Worm (Caenorhabditis elegans) whole organism, early embryonic: ENCODE results near the gene coel-1.

Experiments
- B0310.2 ChIP-seq: sonication (generic microtip); optimal IDR thresholded peaks from 2 replicates; lab custom pipeline; 2016; ENCODE audit warnings: mild to moderate bottlenecking, missing genetic modification characterization, missing compliant biosample characterization
- F13C5.2 ChIP-seq: sonication (generic microtip); optimal IDR thresholded peaks from 2 replicates; lab custom pipeline; 2017; ENCODE audit warnings: mild to moderate bottlenecking, missing genetic modification characterization, inconsistent platforms, missing compliant biosample characterization
- aly-1 ChIP-seq: sonication (generic microtip); optimal IDR thresholded peaks from 2 replicates; lab custom pipeline; 2016; ENCODE audit warnings: missing genetic modification characterization, missing compliant biosample characterization
- ama-1 ChIP-seq: fragments of 150-350 bp; optimal IDR thresholded peaks from 2 replicates; lab custom pipeline; 2014
- ceh-13 ChIP-seq: fragments of 200-800 bp; sonication (Bioruptor generic); optimal IDR thresholded peaks from 2 replicates; lab custom pipeline; 2018; ENCODE audit warnings: mild to moderate bottlenecking, missing genetic modification characterization, missing compliant biosample characterization
- ceh-36 ChIP-seq: sonication (generic microtip); optimal IDR thresholded peaks from 2 replicates; lab custom pipeline; 2016; ENCODE audit warnings: missing genetic modification characterization, inconsistent platforms, missing compliant biosample characterization
- ets-7 ChIP-seq: sonication (generic microtip); optimal IDR thresholded peaks from 2 replicates; lab custom pipeline; 2016; ENCODE audit warnings: missing genotype, missing genetic modification characterization, missing compliant biosample characterization
- flt-1 ChIP-seq: fragments of 200-800 bp; sonication (Bioruptor generic); IDR thresholded peaks from 2 replicates; pipeline ENCODE4 v1.3.6; 2022; ENCODE audit warnings: missing genetic modification characterization, missing compliant biosample characterization
- hmbx-1 ChIP-seq: sonication (generic microtip); optimal IDR thresholded peaks from 2 replicates; lab custom pipeline; 2016; ENCODE audit warnings: mild to moderate bottlenecking, missing genetic modification characterization, missing compliant biosample characterization
- hmg-4 ChIP-seq: fragments of 200-800 bp; sonication (Bioruptor generic); optimal IDR thresholded peaks from 2 replicates; lab custom pipeline; 2018; ENCODE audit warnings: mild to moderate bottlenecking, missing genetic modification characterization, missing compliant biosample characterization
- hnd-1 ChIP-seq: sonication (generic microtip); optimal IDR thresholded peaks from 2 replicates; lab custom pipeline; 2016; ENCODE audit warnings: missing genetic modification characterization, missing compliant biosample characterization
- pes-1 ChIP-seq: fragments of 200-800 bp; sonication (Bioruptor generic); IDR thresholded peaks from 2 replicates; pipeline ENCODE4 v1.3.6; 2022; ENCODE audit warnings: missing genetic modification reagents, missing genetic modification characterization, missing compliant biosample characterization
- scrt-1 ChIP-seq: fragments of 200-800 bp; sonication (Bioruptor generic); IDR thresholded peaks from 2 replicates; pipeline ENCODE4 v1.3.6; 2022; ENCODE audit warnings: missing genetic modification characterization, missing compliant biosample characterization
- sea-1 ChIP-seq: fragments of 200-800 bp; sonication (Bioruptor generic); conservative IDR thresholded peaks from 2 replicates; pipeline ENCODE4 v1.3.6; 2022; ENCODE audit warnings: missing genetic modification characterization, missing compliant biosample characterization
- tbx-11 ChIP-seq: fragments of 200-800 bp; sonication (Bioruptor generic); IDR thresholded peaks from 2 replicates; pipeline ENCODE4 v1.3.6; 2022; ENCODE audit warnings: missing genetic modification characterization, missing compliant biosample characterization
- tbx-37 ChIP-seq: fragments of 200-800 bp; sonication (Bioruptor generic); conservative IDR thresholded peaks from 2 replicates; pipeline ENCODE4 v1.3.6; 2022; ENCODE audit warnings: missing genetic modification reagents, missing genetic modification characterization, missing compliant biosample characterization
- tra-4 ChIP-seq: sonication (generic microtip); optimal IDR thresholded peaks from 2 replicates; lab custom pipeline; 2017; ENCODE audit warnings: missing genetic modification characterization, missing compliant biosample characterization

The coel-1 gene

DNA sequence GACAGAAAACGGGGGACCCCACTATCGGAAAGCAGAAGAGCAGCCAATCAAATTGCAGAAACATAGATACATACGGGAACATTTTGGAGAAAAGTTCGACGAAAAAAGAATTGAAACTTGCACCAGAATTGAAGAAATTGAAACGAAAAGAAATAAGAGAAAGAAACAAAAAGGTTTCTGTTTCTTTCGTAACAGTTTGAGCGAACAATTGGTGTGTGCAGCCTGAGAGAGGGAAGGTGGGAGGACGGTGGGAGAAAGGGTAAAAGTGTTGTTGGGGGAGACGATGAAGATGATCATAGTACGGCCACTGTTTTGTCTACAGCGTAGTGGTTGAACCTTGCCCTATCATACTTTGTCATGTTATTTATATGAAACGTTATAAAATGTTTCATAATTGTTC, 29.5 kb downstream of the coel-1 start:
- no peak for TF ChIP-seq tbx-11 (GFP tag; lab: Robert Waterston, UW)
- no peak for TF ChIP-seq hmg-4 (GFP tag; lab: Kevin White, UChicago)
- TF ChIP-seq aly-1 (tag; lab: Kevin White, UChicago) = no peak
- TF ChIP-seq tbx-37 = no peak
- TF ChIP-seq flt-1 = no peak
- TF ChIP-seq ceh-13 (GFP tag; lab: Kevin White, UChicago) = no peak
- TF ChIP-seq ets-7 = no peak
- TF ChIP-seq ceh-36 (tag; lab: Kevin White, UChicago) = no peak
- no peak for TF ChIP-seq tra-4
- TF ChIP-seq pes-1 (GFP tag; lab: Robert Waterston, UW) = no peak
- TF ChIP-seq ama-1 (lab: Kevin White, UChicago) = no peak
- TF ChIP-seq hmbx-1 (tag; lab: Kevin White, UChicago) = no peak
- no peak for TF ChIP-seq sea-1 (GFP tag; lab: Robert Waterston, UW)
- no peak for TF ChIP-seq B0310.2 (tag; lab: Kevin White, UChicago)
- TF ChIP-seq hnd-1 (tag; lab: Kevin White, UChicago) = no peak
- TF ChIP-seq F13C5.2 (tag; lab: Kevin White, UChicago) = no peak
- TF ChIP-seq scrt-1 (GFP tag; lab: Robert Waterston, UW) = no peak

- TF ChIP-seq aly-1 (tag; lab: Kevin White, UChicago) (no peak), ceh-13 (GFP tag; lab: Kevin White, UChicago) (no peak), hnd-1 (tag; lab: Kevin White, UChicago) (no peak), ceh-36 (tag; lab: Kevin White, UChicago) (no peak), pes-1 (GFP tag; lab: Robert Waterston, UW) (no peak), scrt-1 (GFP tag; lab: Robert Waterston, UW) (no peak), sea-1 (GFP tag; lab: Robert Waterston, UW) (no peak), F13C5.2 (tag; lab: Kevin White, UChicago) (no peak), ama-1 (lab: Kevin White, UChicago) (no peak), tbx-11 (GFP tag; lab: Robert Waterston, UW) (no peak)
These were observed 30.5 kb downstream of the coel-1 start for ce11 chrX:4295917-4296316.

- TF ChIP-seq aly-1 (tag; lab: Kevin White, UChicago) = no peak
- TF ChIP-seq hmg-4 (GFP tag; lab: Kevin White, UChicago) = no peak
- TF ChIP-seq ets-7 = no peak
- no peak for TF ChIP-seq pes-1 (GFP tag; lab: Robert Waterston, UW)
- no peak for TF ChIP-seq tbx-37
- TF ChIP-seq tbx-11 (GFP tag; lab: Robert Waterston, UW) = no peak
- no peak for TF ChIP-seq flt-1
- TF ChIP-seq ama-1 (lab: Kevin White, UChicago) = no peak
- no peak for TF ChIP-seq ceh-13 (GFP tag; lab: Kevin White, UChicago)
- TF ChIP-seq tra-4 = no peak
- TF ChIP-seq F13C5.2 (tag; lab: Kevin White, UChicago) = no peak
- no peak for TF ChIP-seq hnd-1 (tag; lab: Kevin White, UChicago)
- no peak for TF ChIP-seq sea-1 (GFP tag; lab: Robert Waterston, UW)
- TF ChIP-seq hmbx-1 (tag; lab: Kevin White, UChicago) = no peak
- TF ChIP-seq B0310.2 (tag; lab: Kevin White, UChicago) = no peak
- TF ChIP-seq scrt-1 (GFP tag; lab: Robert Waterston, UW) = no peak
- no peak for TF ChIP-seq ceh-36 (tag; lab: Kevin White, UChicago)
These were observed 32.0 kb downstream of the coel-1 start, which contains the start of gene paf-2 for ce11 chrX:4297452-4297851. Gene paf-2 (minus strand): TSS chrX:4297741.

DNA sequence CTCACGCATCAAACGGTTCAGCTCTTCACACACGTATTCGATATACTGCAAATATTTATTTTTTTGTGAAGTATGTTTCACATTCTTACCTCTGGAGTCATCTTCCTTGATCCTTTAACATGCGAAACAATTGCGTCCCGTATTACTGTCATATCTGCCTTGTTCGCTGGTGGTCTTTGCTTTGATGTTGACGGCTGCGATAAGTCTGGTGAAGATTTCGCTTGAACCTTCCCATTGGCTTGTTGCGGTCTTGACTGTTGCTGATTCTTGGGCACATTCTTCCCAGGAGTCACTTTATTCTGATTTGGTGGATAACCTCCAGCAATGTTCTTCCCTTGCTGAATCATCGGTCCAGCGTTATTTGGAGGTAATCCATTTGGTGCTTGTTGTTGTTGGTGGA, 37.7 kb downstream of the coel-1 start:
- TF ChIP-seq scrt-1 (GFP tag; lab: Robert Waterston, UW) (no peak), hnd-1 (tag; lab: Kevin White, UChicago) (no peak), hmg-4 (GFP tag; lab: Kevin White, UChicago) (no peak), ceh-36 (tag; lab: Kevin White, UChicago) (no peak), ama-1 (lab: Kevin White, UChicago) (no peak), hmbx-1 (tag; lab: Kevin White, UChicago) (no peak), tbx-37 (no peak), tra-4 (no peak), ceh-13 (GFP tag; lab: Kevin White, UChicago) (no peak), B0310.2 (tag; lab: Kevin White, UChicago) (no peak), tbx-11 (GFP tag; lab: Robert Waterston, UW) (no peak), aly-1 (tag; lab: Kevin White, UChicago) (no peak), sea-1 (GFP tag; lab: Robert Waterston, UW) (no peak), flt-1 (no peak), ets-7 (no peak), F13C5.2 (tag; lab: Kevin White, UChicago) (no peak)

DNA sequence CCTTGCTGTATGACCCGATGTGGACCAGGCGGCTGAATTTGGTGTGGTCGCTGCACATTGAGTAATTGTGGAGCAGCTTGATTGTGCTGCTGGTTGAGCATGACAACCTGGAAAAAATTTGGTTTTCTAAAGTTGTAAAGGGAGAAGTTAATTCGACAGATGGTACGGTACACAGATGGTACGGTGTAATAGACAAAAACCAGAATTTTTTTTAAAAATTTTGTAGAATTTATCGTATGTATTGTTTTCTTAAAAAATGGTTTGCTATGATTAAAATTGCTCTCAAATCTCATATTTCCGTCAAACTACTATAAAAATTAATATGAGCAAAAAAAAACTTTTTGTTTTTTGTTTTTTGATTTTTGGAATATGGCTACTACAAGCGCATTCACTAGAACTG, 41.4 kb downstream of the coel-1 start, which contains the start of gene pqn-15:
Gene pqn-15, minus strand, starts transcription at position 101 of the 400 bp plus-strand sequence.
- TF ChIP-seq ets-7 = no peak
- TF ChIP-seq hmbx-1 (tag; lab: Kevin White, UChicago) = no peak
- no peak for TF ChIP-seq pes-1 (GFP tag; lab: Robert Waterston, UW)
- TF ChIP-seq tra-4 = no peak
- no peak for TF ChIP-seq F13C5.2 (tag; lab: Kevin White, UChicago)
- no peak for TF ChIP-seq B0310.2 (tag; lab: Kevin White, UChicago)
- TF ChIP-seq tbx-37 = no peak
- TF ChIP-seq hmg-4 (GFP tag; lab: Kevin White, UChicago) = no peak
- no peak for TF ChIP-seq tbx-11 (GFP tag; lab: Robert Waterston, UW)
- no peak for TF ChIP-seq ceh-36 (tag; lab: Kevin White, UChicago)

ce11 chrX:4307559-4308005, 42.1 kb downstream of the coel-1 start:
- TF ChIP-seq hnd-1 (tag; lab: Kevin White, UChicago) (no peak), tbx-37 (peak; percentile 36; the same call in 1 of the 2 replicates), ceh-36 (tag; lab: Kevin White, UChicago) (peak; percentile 12)

ce11 chrX:4311668-4312067, 46.2 kb downstream of the coel-1 start, which contains the start of gene C52B9.8:
Gene C52B9.8 (minus strand): TSS chrX:4311768.
- no peak for TF ChIP-seq tra-4
- TF ChIP-seq B0310.2 (tag; lab: Kevin White, UChicago) = no peak
- TF ChIP-seq tbx-37 = no peak
- TF ChIP-seq pes-1 (GFP tag; lab: Robert Waterston, UW) = no peak
- no peak for TF ChIP-seq sea-1 (GFP tag; lab: Robert Waterston, UW)
- no peak for TF ChIP-seq flt-1
- no peak for TF ChIP-seq scrt-1 (GFP tag; lab: Robert Waterston, UW)
- TF ChIP-seq hmbx-1 (tag; lab: Kevin White, UChicago) = no peak
- no peak for TF ChIP-seq ama-1 (lab: Kevin White, UChicago)
